Fruit fly (Drosophila melanogaster) whole organism, embryonic: ENCODE data around the gene bin.

Experiments
- Atf3 ChIP-seq: fragments of 200-800 bp; sonication (Bioruptor generic); optimal IDR thresholded peaks from 3 replicates; lab custom pipeline; 2016; ENCODE audit warnings: missing biosample characterization, missing genetic modification characterization
- Atf6 ChIP-seq: fragments of 200-800 bp; sonication (Bioruptor generic); IDR thresholded peaks from 2 replicates; pipeline ENCODE4 v1.3.6; 2022; ENCODE audit warnings: missing biosample characterization, missing genetic modification characterization
- Bgb ChIP-seq: fragments of 200-800 bp; sonication (Bioruptor generic); IDR thresholded peaks from 2 replicates; pipeline ENCODE4 v1.3.6; 2022; ENCODE audit warnings: missing biosample characterization, missing genetic modification characterization; ENCODE audit not compliant: partially characterized antibody
- CG10147 ChIP-seq: fragments of 200-800 bp; sonication (Bioruptor generic); optimal IDR thresholded peaks from 2 replicates; lab custom pipeline; 2019; ENCODE audit warnings: missing biosample characterization, mild to moderate bottlenecking, missing genetic modification characterization, moderate library complexity
- CG1024 ChIP-seq: fragments of 200-800 bp; sonication (Bioruptor generic); IDR thresholded peaks from 2 replicates; pipeline ENCODE4 v1.3.6; 2022; ENCODE audit warnings: missing biosample characterization, missing genetic modification characterization
- CG10274 ChIP-seq: fragments of 200-800 bp; sonication (Bioruptor generic); optimal IDR thresholded peaks from 3 replicates; lab custom pipeline; 2017; ENCODE audit warnings: missing biosample characterization, mild to moderate bottlenecking, missing genetic modification characterization
- CG10979 ChIP-seq: fragments of 200-800 bp; sonication (Bioruptor generic); optimal IDR thresholded peaks from 2 replicates; lab custom pipeline; 2018; ENCODE audit warnings: missing biosample characterization, mild to moderate bottlenecking, missing genetic modification characterization, moderate library complexity
- CG11398 ChIP-seq: fragments of 200-800 bp; sonication (Bioruptor generic); optimal IDR thresholded peaks from 2 replicates; lab custom pipeline; 2016; ENCODE audit warnings: missing biosample characterization, missing genetic modification characterization
- CG11695 ChIP-seq: fragments of 200-800 bp; sonication (Bioruptor generic); IDR thresholded peaks from 3 replicates; pipeline ENCODE4 v1.3.6; 2022; ENCODE audit warnings: missing biosample characterization, missing genetic modification characterization
- CG12104 ChIP-seq: fragments of 200-800 bp; sonication (Bioruptor generic); optimal IDR thresholded peaks from 3 replicates; lab custom pipeline; 2016; ENCODE audit warnings: missing biosample characterization, missing genetic modification characterization
- CG12219 ChIP-seq: fragments of 200-800 bp; sonication (Bioruptor generic); optimal IDR thresholded peaks from 3 replicates; lab custom pipeline; 2018; ENCODE audit warnings: missing biosample characterization, mild to moderate bottlenecking, missing genetic modification characterization
- CG12391 ChIP-seq: fragments of 200-800 bp; sonication (Bioruptor generic); optimal IDR thresholded peaks from 3 replicates; lab custom pipeline; 2018; ENCODE audit warnings: missing biosample characterization, mild to moderate bottlenecking, missing genetic modification characterization, moderate library complexity
- CG13287 ChIP-seq: fragments of 200-800 bp; sonication (Bioruptor generic); IDR thresholded peaks from 2 replicates; pipeline ENCODE4 v1.3.6; 2022; ENCODE audit warnings: missing biosample characterization, missing genetic modification characterization; ENCODE audit not compliant: partially characterized antibody
- CG13624 ChIP-seq: fragments of 200-800 bp; sonication (Bioruptor generic); optimal IDR thresholded peaks from 2 replicates; lab custom pipeline; 2016; ENCODE audit warnings: missing biosample characterization, missing genetic modification characterization
- CG13775 ChIP-seq: fragments of 200-800 bp; sonication (Bioruptor generic); optimal IDR thresholded peaks from 3 replicates; lab custom pipeline; 2017; ENCODE audit warnings: missing biosample characterization, mild to moderate bottlenecking, missing genetic modification characterization
- CG14014 ChIP-seq: fragments of 200-800 bp; sonication (Bioruptor generic); IDR thresholded peaks from 2 replicates; pipeline ENCODE4 v1.3.6; 2022; ENCODE audit warnings: missing biosample characterization, missing genetic modification characterization
- CG14860 ChIP-seq: fragments of 200-800 bp; sonication (Bioruptor generic); IDR thresholded peaks from 3 replicates; pipeline ENCODE4 v1.3.6; 2022; ENCODE audit warnings: missing biosample characterization, missing genetic modification characterization; ENCODE audit not compliant: partially characterized antibody
- CG1529 ChIP-seq: fragments of 200-800 bp; sonication (Bioruptor generic); optimal IDR thresholded peaks from 3 replicates; lab custom pipeline; 2018; ENCODE audit warnings: missing biosample characterization, missing genetic modification characterization
- CG17359 ChIP-seq: fragments of 200-800 bp; sonication (Bioruptor generic); optimal IDR thresholded peaks from 3 replicates; lab custom pipeline; 2018; ENCODE audit warnings: missing biosample characterization, mild to moderate bottlenecking, missing genetic modification characterization, moderate library complexity
- CG17829 ChIP-seq: fragments of 200-800 bp; optimal IDR thresholded peaks from 2 replicates; lab custom pipeline; 2019; ENCODE audit warnings: missing biosample characterization, mild to moderate bottlenecking, missing genetic modification characterization, moderate library complexity
- CG1832 ChIP-seq: fragments of 200-800 bp; sonication (Bioruptor generic); optimal IDR thresholded peaks from 2 replicates; lab custom pipeline; 2017; ENCODE audit warnings: missing biosample characterization, mild to moderate bottlenecking, missing genetic modification characterization, inconsistent platforms
- CG30020 ChIP-seq: fragments of 200-800 bp; optimal IDR thresholded peaks from 2 replicates; lab custom pipeline; 2019; ENCODE audit warnings: missing biosample characterization, mild to moderate bottlenecking, missing genetic modification characterization, moderate library complexity
- CG30431 ChIP-seq: fragments of 200-800 bp; sonication (Bioruptor generic); optimal IDR thresholded peaks from 2 replicates; lab custom pipeline; 2017; ENCODE audit warnings: missing biosample characterization, missing genetic modification characterization
- CG4360 ChIP-seq: fragments of 200-800 bp; sonication (Bioruptor generic); IDR thresholded peaks from 2 replicates; pipeline ENCODE4 v1.3.6; 2022; ENCODE audit warnings: missing biosample characterization, missing genetic modification characterization
- CG6254 ChIP-seq: fragments of 200-800 bp; sonication (Bioruptor generic); optimal IDR thresholded peaks from 3 replicates; lab custom pipeline; 2017; ENCODE audit warnings: mild to moderate bottlenecking, missing biosample characterization, missing genetic modification reagents, missing genetic modification characterization
- CG8924 ChIP-seq: fragments of 200-800 bp; optimal IDR thresholded peaks from 3 replicates; lab custom pipeline; 2019; ENCODE audit warnings: missing biosample characterization, mild to moderate bottlenecking, missing genetic modification characterization, moderate library complexity
- Drgx ChIP-seq: fragments of 200-800 bp; sonication (Bioruptor generic); IDR thresholded peaks from 2 replicates; pipeline ENCODE4 v1.3.6; 2022; ENCODE audit warnings: missing biosample characterization, missing genetic modification characterization
- H2.0 ChIP-seq: fragments of 200-800 bp; sonication (Bioruptor generic); IDR thresholded peaks from 2 replicates; pipeline ENCODE4 v1.3.6; 2022; ENCODE audit warnings: missing biosample characterization, missing genetic modification characterization
- MESR4 ChIP-seq: fragments of 200-800 bp; sonication (Bioruptor generic); optimal IDR thresholded peaks from 2 replicates; lab custom pipeline; 2018; ENCODE audit warnings: missing biosample characterization, mild to moderate bottlenecking, missing genetic modification characterization, moderate library complexity
- Max ChIP-seq: fragments of 200-800 bp; sonication (Bioruptor generic); optimal IDR thresholded peaks from 2 replicates; lab custom pipeline; 2016; ENCODE audit warnings: missing biosample characterization, mild to moderate bottlenecking, missing genetic modification characterization
- NFAT ChIP-seq: fragments of 200-800 bp; sonication (Bioruptor generic); IDR thresholded peaks from 2 replicates; pipeline ENCODE4 v1.3.6; 2022; ENCODE audit warnings: missing biosample characterization, missing genetic modification characterization
- Trl ChIP-seq, 3 experiments: fragments of >200 bp in 2 of 3; fragments of 200-800 bp in 1 of 3; sonication (Bioruptor generic) in 1 of 3; optimal IDR thresholded peaks; 2 replicates in 1 of 3; 3 replicates in 2 of 3; lab custom pipeline; 2016 to 2017; ENCODE audit warnings: missing biosample characterization in 1 of 3, missing genetic modification characterization in 1 of 3
- Xrp1 ChIP-seq: fragments of 200-800 bp; sonication (Bioruptor generic); IDR thresholded peaks from 2 replicates; pipeline ENCODE4 v1.3.6; 2022; ENCODE audit warnings: missing biosample characterization, missing genetic modification characterization
- YL-1 ChIP-seq: fragments of 200-800 bp; sonication (Bioruptor generic); optimal IDR thresholded peaks from 3 replicates; lab custom pipeline; 2017; ENCODE audit warnings: missing biosample characterization, mild to moderate bottlenecking, missing genetic modification characterization
- chif ChIP-seq, 2 experiments: fragments of 200-800 bp; sonication (Bioruptor generic); optimal IDR thresholded peaks; 3 replicates each; lab custom pipeline; 2016; ENCODE audit warnings: missing biosample characterization in 2 of 2, missing genetic modification characterization in 2 of 2
- corto ChIP-seq: fragments of 200-800 bp; sonication (Bioruptor generic); optimal IDR thresholded peaks from 2 replicates; lab custom pipeline; 2016; ENCODE audit warnings: missing biosample characterization, mild to moderate bottlenecking, missing genetic modification characterization, moderate library complexity
- emc ChIP-seq: fragments of 200-800 bp; sonication (Bioruptor generic); optimal IDR thresholded peaks from 2 replicates; lab custom pipeline; 2016; ENCODE audit warnings: missing biosample characterization, missing genetic modification characterization
- fd102C ChIP-seq: fragments of 200-800 bp; sonication (Bioruptor generic); optimal IDR thresholded peaks from 2 replicates; lab custom pipeline; 2018; ENCODE audit warnings: missing biosample characterization, mild to moderate bottlenecking, missing genetic modification characterization, moderate library complexity
- gce ChIP-seq: fragments of 200-800 bp; sonication (Bioruptor generic); IDR thresholded peaks from 3 replicates; pipeline ENCODE4 v1.3.6; 2022; ENCODE audit warnings: missing biosample characterization, missing genetic modification characterization
- gfzf ChIP-seq: fragments of 200-800 bp; sonication (Bioruptor generic); optimal IDR thresholded peaks from 2 replicates; lab custom pipeline; 2016; ENCODE audit warnings: missing biosample characterization, mild to moderate bottlenecking, missing genetic modification characterization, moderate library complexity
- gsb ChIP-seq: fragments of 200-800 bp; sonication (Bioruptor generic); IDR thresholded peaks from 2 replicates; pipeline ENCODE4 v1.3.6; 2022; ENCODE audit warnings: missing biosample characterization, missing genetic modification characterization
- knrl ChIP-seq: fragments of 200-800 bp; sonication (Bioruptor generic); IDR thresholded peaks from 3 replicates; pipeline ENCODE4 v1.3.6; 2022; ENCODE audit warnings: missing biosample characterization, missing genetic modification characterization; ENCODE audit not compliant: partially characterized antibody
- lov ChIP-seq, 2 experiments: fragments of 200-800 bp in 1 of 2; fragments of >200 bp in 1 of 2; sonication (Bioruptor generic) in 1 of 2; IDR thresholded peaks in 1 of 2; optimal IDR thresholded peaks in 1 of 2; 2 replicates in 1 of 2; 3 replicates in 1 of 2; pipeline versions ENCODE4 v1.3.6 to Lab custom; 2017 to 2022; ENCODE audit warnings: missing biosample characterization in 1 of 2, missing genetic modification characterization in 1 of 2
- nerfin-2 ChIP-seq: fragments of 200-800 bp; sonication (Bioruptor generic); IDR thresholded peaks from 2 replicates; pipeline ENCODE4 v1.3.6; 2022; ENCODE audit warnings: missing biosample characterization, missing genetic modification characterization; ENCODE audit not compliant: partially characterized antibody
- run ChIP-seq: fragments of 200-800 bp; sonication (Bioruptor generic); optimal IDR thresholded peaks from 3 replicates; lab custom pipeline; 2018; ENCODE audit warnings: missing biosample characterization, mild to moderate bottlenecking, missing genetic modification characterization
- sc ChIP-seq, 3 experiments: fragments of >200 bp in 2 of 3; fragments of 200-800 bp in 1 of 3; sonication (Bioruptor generic) in 1 of 3; optimal IDR thresholded peaks; 2 replicates in 2 of 3; 3 replicates in 1 of 3; lab custom pipeline; 2017; ENCODE audit warnings: mild to moderate bottlenecking in 1 of 3, missing biosample characterization in 1 of 3, missing genetic modification characterization in 1 of 3, missing genetic modification reagents in 1 of 3
- slbo ChIP-seq: fragments of 200-800 bp; sonication (Bioruptor generic); IDR thresholded peaks from 2 replicates; pipeline ENCODE4 v1.3.6; 2022; ENCODE audit warnings: missing biosample characterization, missing genetic modification characterization
- tio ChIP-seq: fragments of 200-800 bp; sonication (Bioruptor generic); optimal IDR thresholded peaks from 2 replicates; lab custom pipeline; 2017; ENCODE audit warnings: missing biosample characterization, missing genetic modification characterization, inconsistent platforms
- vvl ChIP-seq: fragments of 200-800 bp; sonication (Bioruptor generic); IDR thresholded peaks from 2 replicates; pipeline ENCODE4 v1.3.6; 2022; ENCODE audit warnings: missing biosample characterization, missing genetic modification characterization
- wor ChIP-seq: fragments of 200-800 bp; sonication (Bioruptor generic); IDR thresholded peaks from 2 replicates; pipeline ENCODE4 v1.3.6; 2022; ENCODE audit warnings: missing biosample characterization, missing genetic modification characterization

The bin gene

dm6 chr3L:6943948-6944319, 46.5 kb upstream of the bin start (continued):
- no peak for TF ChIP-seq CG10147 (GFP tag; lab: Kevin White, UChicago)
- peak; percentile 22; the same call in 1 of the 2 replicates for TF ChIP-seq Atf6
- TF ChIP-seq Trl (optimal IDR thresholded peaks at IDR 0.05; lab: Kevin White, UChicago) = no peak
- TF ChIP-seq Trl (GFP tag; optimal IDR thresholded peaks at IDR 0.05; lab: Kevin White, UChicago) = no peak
- TF ChIP-seq wor (GFP tag; lab: Robert Waterston, UW) = no peak
- TF ChIP-seq nerfin-2 (GFP tag; lab: Robert Waterston, UW) = no peak
- TF ChIP-seq fd102C = no peak
- no peak for TF ChIP-seq NFAT (GFP tag; lab: Robert Waterston, UW)
- no peak for TF ChIP-seq CG17359 (tag; lab: Kevin White, UChicago)
- TF ChIP-seq CG1832 (GFP tag; lab: Kevin White, UChicago) = no peak
- no peak for TF ChIP-seq sc (optimal IDR thresholded peaks at IDR 0.05; lab: Kevin White, UChicago)
- TF ChIP-seq sc (GFP tag; optimal IDR thresholded peaks at IDR 0.05; lab: Kevin White, UChicago) = no peak
- no peak for TF ChIP-seq CG1529 (GFP tag; lab: Kevin White, UChicago)
- no peak for TF ChIP-seq slbo (GFP tag; lab: Robert Waterston, UW)
- peak; percentile 4 for TF ChIP-seq CG17829 (tag; lab: Kevin White, UChicago)
- TF ChIP-seq CG11695 (GFP tag; lab: Robert Waterston, UW) = no peak
- TF ChIP-seq CG12391 (tag; lab: Kevin White, UChicago) = peak; percentile 9
- no peak for TF ChIP-seq MESR4 (GFP tag; lab: Kevin White, UChicago)
- TF ChIP-seq YL-1 (GFP tag; lab: Kevin White, UChicago) = no peak
- no peak for TF ChIP-seq corto (GFP tag; lab: Kevin White, UChicago)
- no peak for TF ChIP-seq vvl (GFP tag; lab: Robert Waterston, UW)
- no peak for TF ChIP-seq CG14860 (GFP tag; lab: Robert Waterston, UW)
- no peak for TF ChIP-seq Max (GFP tag; lab: Kevin White, UChicago)
- TF ChIP-seq gsb (GFP tag; lab: Robert Waterston, UW) = no peak
- no peak for TF ChIP-seq run (tag; lab: Kevin White, UChicago)
- no peak for TF ChIP-seq CG13287 (GFP tag; lab: Robert Waterston, UW)
- no peak for TF ChIP-seq CG12219 (GFP tag; lab: Kevin White, UChicago)
- TF ChIP-seq CG12104 = no peak
- no peak for TF ChIP-seq CG14014
- TF ChIP-seq CG11398 (GFP tag; lab: Kevin White, UChicago) = no peak
- TF ChIP-seq Bgb (GFP tag; lab: Robert Waterston, UW) = no peak
- no peak for TF ChIP-seq gfzf (GFP tag; lab: Kevin White, UChicago)
- no peak for TF ChIP-seq CG10274 (GFP tag; lab: Kevin White, UChicago)
- TF ChIP-seq CG10979 (tag; lab: Kevin White, UChicago) = no peak
- TF ChIP-seq CG13775 (GFP tag; lab: Kevin White, UChicago) = no peak
- no peak for TF ChIP-seq chif (GFP tag; optimal IDR thresholded peaks at IDR 0.05; lab: Kevin White, UChicago)
- no peak for TF ChIP-seq Drgx (GFP tag; lab: Robert Waterston, UW)
- no peak for TF ChIP-seq knrl (GFP tag; lab: Robert Waterston, UW)
- no peak for TF ChIP-seq H2.0 (GFP tag; lab: Robert Waterston, UW)
- TF ChIP-seq CG4360 = no peak
- TF ChIP-seq Xrp1 = no peak
- no peak for TF ChIP-seq emc
- no peak for TF ChIP-seq CG13624 (GFP tag; lab: Kevin White, UChicago)
- no peak for TF ChIP-seq CG30431
- TF ChIP-seq gce (GFP tag; lab: Robert Waterston, UW) = no peak
- no peak for TF ChIP-seq CG6254
- no peak for TF ChIP-seq CG1024
- TF ChIP-seq lov (optimal IDR thresholded peaks at IDR 0.05; lab: Kevin White, UChicago) = no peak
- TF ChIP-seq lov (GFP tag; IDR thresholded peaks at IDR 0.05; lab: Robert Waterston, UW) = no peak
- TF ChIP-seq Atf3 (GFP tag; lab: Kevin White, UChicago) = no peak
- no peak for TF ChIP-seq CG8924 (tag; lab: Kevin White, UChicago)
- TF ChIP-seq CG30020 (tag; lab: Kevin White, UChicago) = no peak
- no peak for TF ChIP-seq tio (GFP tag; lab: Kevin White, UChicago)
